Fruit fly (Drosophila melanogaster): Measurements from ENCODE around the gene sip2.

The sip2 gene

DNA sequence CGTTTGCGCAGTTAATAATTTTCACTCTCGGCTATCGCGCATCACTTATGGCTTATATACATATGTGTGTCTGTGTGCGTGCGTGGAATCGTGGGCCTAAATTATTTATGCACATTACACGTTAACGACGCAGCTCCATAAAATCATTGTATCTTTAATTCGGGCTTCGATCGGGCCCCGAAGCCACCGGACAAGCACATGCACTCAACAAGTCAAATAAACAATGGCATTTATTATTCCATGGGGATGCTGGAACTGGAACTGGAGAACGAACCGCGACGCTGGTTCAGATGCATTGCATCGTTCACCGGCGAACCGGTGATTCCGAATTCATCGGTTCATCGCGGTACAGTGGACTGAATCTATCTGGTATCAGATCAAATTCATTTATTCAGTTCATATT lies 15.3 kb downstream of the sip2 start, which contains the start of gene ihog (continued):
- peak; percentile 15 for TF ChIP-seq gcm (GFP tag; optimal IDR thresholded peaks at IDR 0.05)
- peak; percentile 28 for TF ChIP-seq CG10267 (tag; optimal IDR thresholded peaks at IDR 0.05)
- peak; percentile 47; the same call in 1 of the 2 replicates for TF ChIP-seq unc-4 (GFP tag; IDR thresholded peaks at IDR 0.05; ENCODE audit: partially characterized antibody)
- peak; percentile 100 for TF ChIP-seq CG15514 (GFP tag; optimal IDR thresholded peaks at IDR 0.05)
- TF ChIP-seq slbo (GFP tag; IDR thresholded peaks at IDR 0.05): 0 out of 2 replicates have a peak, but pooled peaks have one; percentile 13
- TF ChIP-seq E2f1 (GFP tag; IDR thresholded peaks at IDR 0.05): 0 out of 2 replicates have a peak, but pooled peaks have one; percentile 6
- no peak for TF ChIP-seq cato (GFP tag; optimal IDR thresholded peaks at IDR 0.05; ENCODE audit: borderline replicate concordance)
- TF ChIP-seq klu (GFP tag; IDR thresholded peaks at IDR 0.05): no peak
- 0 out of 3 replicates have a peak, but pooled peaks have one; percentile 27 for TF ChIP-seq CG17361 (GFP tag; IDR thresholded peaks at IDR 0.05)
- no peak for TF ChIP-seq Gsc (GFP tag; IDR thresholded peaks at IDR 0.05)
- TF ChIP-seq Nf-YA (GFP tag; IDR thresholded peaks at IDR 0.05): no peak
- peak; percentile 62 for TF ChIP-seq scrt (GFP tag; optimal IDR thresholded peaks at IDR 0.05)
- peak; percentile 23 for TF ChIP-seq Dp (GFP tag; optimal IDR thresholded peaks at IDR 0.05)
- peak; percentile 31 for TF ChIP-seq CG12659 (GFP tag; optimal IDR thresholded peaks at IDR 0.05)
- TF ChIP-seq tap (tag; optimal IDR thresholded peaks at IDR 0.05): peak; percentile 46
- 0 out of 3 replicates have a peak, but pooled peaks have one; percentile 9 for TF ChIP-seq HLH4C (GFP tag; IDR thresholded peaks at IDR 0.05; ENCODE audit: partially characterized antibody)
- TF ChIP-seq chm (GFP tag; IDR thresholded peaks at IDR 0.05): peak; percentile 15; the same call in 1 of the 2 replicates
- no peak for TF ChIP-seq CG12219 (GFP tag; optimal IDR thresholded peaks at IDR 0.05)
- TF ChIP-seq CG34376 (GFP tag; optimal IDR thresholded peaks at IDR 0.05): peak; percentile 4
- TF ChIP-seq CG2712 (tag; optimal IDR thresholded peaks at IDR 0.05): peak; percentile 37
- TF ChIP-seq CG14710 (tag; optimal IDR thresholded peaks at IDR 0.05): peak; percentile 16
- TF ChIP-seq CG16813 (GFP tag; IDR thresholded peaks at IDR 0.05; ENCODE audit: partially characterized antibody): peak; percentile 24; the same call in 1 of the 3 replicates
- TF ChIP-seq CG2116 (GFP tag; optimal IDR thresholded peaks at IDR 0.05): peak; percentile 2
- TF ChIP-seq CG13287 (GFP tag; IDR thresholded peaks at IDR 0.05; ENCODE audit: partially characterized antibody): peak; percentile 70
- no peak for TF ChIP-seq CG12942 (GFP tag; optimal IDR thresholded peaks at IDR 0.05)
- peak; percentile 19 for TF ChIP-seq nerfin-1 (tag; optimal IDR thresholded peaks at IDR 0.05)
- peak; percentile 14 for TF ChIP-seq CG10979 (tag; optimal IDR thresholded peaks at IDR 0.05)
- TF ChIP-seq amos (GFP tag; IDR thresholded peaks at IDR 0.05; ENCODE audit: partially characterized antibody): peak; percentile 72
- TF ChIP-seq B-H2 (GFP tag; optimal IDR thresholded peaks at IDR 0.05): peak; percentile 22
- peak; percentile 40 for TF ChIP-seq D (optimal IDR thresholded peaks at IDR 0.05)
- no peak for TF ChIP-seq D (GFP tag; optimal IDR thresholded peaks at IDR 0.05)
- TF ChIP-seq zen (tag; optimal IDR thresholded peaks at IDR 0.05): no peak
- TF ChIP-seq Sry-δ (GFP tag; optimal IDR thresholded peaks at IDR 0.05): peak; percentile 3
- no peak for TF ChIP-seq mam (GFP tag; optimal IDR thresholded peaks at IDR 0.05)
- TF ChIP-seq HHEX (GFP tag; optimal IDR thresholded peaks at IDR 0.05): no peak
- peak; percentile 35; the same call in 1 of the 3 replicates for TF ChIP-seq CG34422 (GFP tag; IDR thresholded peaks at IDR 0.05)
- no peak for TF ChIP-seq Bdp1 (GFP tag; optimal IDR thresholded peaks at IDR 0.05)
- TF ChIP-seq Dref (GFP tag; IDR thresholded peaks at IDR 0.05): peak; percentile 7; the same call in 1 of the 2 replicates
- TF ChIP-seq CG34224 (GFP tag; IDR thresholded peaks at IDR 0.05; ENCODE audit: partially characterized antibody): peak; percentile 52; the same call in 2 of the 3 replicates
- peak; percentile 63; the same call in 2 of the 3 replicates for TF ChIP-seq CG6791 (GFP tag; IDR thresholded peaks at IDR 0.05; ENCODE audit: partially characterized antibody)
- 0 out of 2 replicates have a peak, but pooled peaks have one; percentile 17 for TF ChIP-seq CG10366 (GFP tag; IDR thresholded peaks at IDR 0.05)
- peak; percentile 66 for TF ChIP-seq CG14860 (GFP tag; IDR thresholded peaks at IDR 0.05; ENCODE audit: partially characterized antibody)
- TF ChIP-seq Opbp (GFP tag; IDR thresholded peaks at IDR 0.05; ENCODE audit: partially characterized antibody): peak; percentile 67
- no peak for TF ChIP-seq CG12155 (GFP tag; optimal IDR thresholded peaks at IDR 0.05)
- peak; percentile 72 for TF ChIP-seq bbx (GFP tag; IDR thresholded peaks at IDR 0.05; ENCODE audit: partially characterized antibody)
- no peak for TF ChIP-seq CG2129 (GFP tag; IDR thresholded peaks at IDR 0.05; ENCODE audit: partially characterized antibody)
- TF ChIP-seq Dek (tag; optimal IDR thresholded peaks at IDR 0.05): no peak
- TF ChIP-seq sob (GFP tag; IDR thresholded peaks at IDR 0.05): no peak

Measured in whole organism, embryonic.